Worm (Caenorhabditis elegans): ENCODE results near the gene Y44A6D.5.

The Y44A6D.5 gene

DNA sequence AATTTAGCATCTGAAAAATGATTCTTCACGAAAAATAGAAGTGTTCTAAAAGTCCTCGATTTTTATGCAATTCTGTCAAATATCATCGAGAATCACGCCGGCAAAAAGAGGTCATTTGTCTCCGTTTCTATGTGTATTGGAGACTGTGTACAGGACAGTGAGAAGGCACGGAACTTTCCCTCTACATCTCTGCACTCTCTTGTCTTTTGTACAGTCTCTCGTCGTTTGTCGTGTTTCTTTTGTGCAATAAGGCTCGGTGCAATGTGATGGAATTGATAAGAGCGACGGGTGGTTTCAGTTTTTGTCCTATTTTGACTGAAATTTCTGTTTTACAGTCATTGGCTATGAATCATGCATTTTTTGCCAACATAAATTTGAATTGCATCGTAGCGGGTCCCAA, 29.1 kb upstream of the Y44A6D.5 start (continued):
- TF ChIP-seq ceh-82 (tag; optimal IDR thresholded peaks at IDR 0.05): no peak
- TF ChIP-seq spr-1 (tag; optimal IDR thresholded peaks at IDR 0.05): no peak
- no peak for TF ChIP-seq daf-16 (GFP tag; optimal IDR thresholded peaks at IDR 0.05)
- TF ChIP-seq daf-16 (tag; optimal IDR thresholded peaks at IDR 0.05): peak; percentile 79
- peak; percentile 39 for TF ChIP-seq nhr-48 (tag; optimal IDR thresholded peaks at IDR 0.05)
- TF ChIP-seq zip-2 (tag; optimal IDR thresholded peaks at IDR 0.05): no peak
- TF ChIP-seq lin-1 (GFP tag; IDR thresholded peaks at IDR 0.05): no peak
- peak; percentile 68 for TF ChIP-seq hlh-11 (tag; optimal IDR thresholded peaks at IDR 0.05)
- no peak for TF ChIP-seq nhr-42 (GFP tag; IDR thresholded peaks at IDR 0.05)
- no peak for TF ChIP-seq tag-97 (GFP tag; IDR thresholded peaks at IDR 0.05)
- no peak for TF ChIP-seq lim-7 (GFP tag; IDR thresholded peaks at IDR 0.05)
- TF ChIP-seq dmd-6 (GFP tag; IDR thresholded peaks at IDR 0.05): peak; percentile 84
- TF ChIP-seq attf-4 (tag; optimal IDR thresholded peaks at IDR 0.05): no peak
- no peak for TF ChIP-seq lin-13 (GFP tag; optimal IDR thresholded peaks at IDR 0.05)
- TF ChIP-seq php-3 (GFP tag; IDR thresholded peaks at IDR 0.05): no peak
- TF ChIP-seq snpc-1.2 (GFP tag; IDR thresholded peaks at IDR 0.05): no peak
- TF ChIP-seq F49E8.2 (tag; optimal IDR thresholded peaks at IDR 0.05; ENCODE audit: borderline replicate concordance): no peak
- no peak for TF ChIP-seq jun-1 (tag; optimal IDR thresholded peaks at IDR 0.05)
- TF ChIP-seq T20F7.1 (GFP tag; optimal IDR thresholded peaks at IDR 0.05): no peak
- TF ChIP-seq saeg-2 (GFP tag; IDR thresholded peaks at IDR 0.05): no peak
- TF ChIP-seq egl-43 (GFP tag; IDR thresholded peaks at IDR 0.05): no peak
- TF ChIP-seq gei-8 (GFP tag; optimal IDR thresholded peaks at IDR 0.05): no peak
- TF ChIP-seq ZK546.5 (tag; optimal IDR thresholded peaks at IDR 0.05): no peak
- TF ChIP-seq F37D6.2 (tag; optimal IDR thresholded peaks at IDR 0.05): no peak
- no peak for TF ChIP-seq egl-27 (tag; optimal IDR thresholded peaks at IDR 0.05)
- TF ChIP-seq aly-2 (tag; optimal IDR thresholded peaks at IDR 0.05): no peak
- no peak for TF ChIP-seq zag-1 (tag; optimal IDR thresholded peaks at IDR 0.05)
- no peak for TF ChIP-seq aha-1 (tag)
- peak; percentile 41 for TF ChIP-seq nhr-6 (tag; optimal IDR thresholded peaks at IDR 0.05)
- TF ChIP-seq nhr-237 (tag; optimal IDR thresholded peaks at IDR 0.05): no peak
- TF ChIP-seq ceh-28 (tag; optimal IDR thresholded peaks at IDR 0.05): no peak
- TF ChIP-seq set-16 (GFP tag; IDR thresholded peaks at IDR 0.05): no peak
- TF ChIP-seq lsy-2 (tag; optimal IDR thresholded peaks at IDR 0.05): peak in 1 of 2 experiments; percentile 25
- TF ChIP-seq dpl-1 (GFP tag; optimal IDR thresholded peaks at IDR 0.05): no peak

ce11 chrV:20830409-20830808, 27.6 kb upstream of the Y44A6D.5 start:
- TF ChIP-seq dmd-6 (GFP tag; IDR thresholded peaks at IDR 0.05) (peak; percentile 56; the same call in 1 of the 2 replicates), Y48G9A.11 (GFP tag; IDR thresholded peaks at IDR 0.05) (no peak)

DNA sequence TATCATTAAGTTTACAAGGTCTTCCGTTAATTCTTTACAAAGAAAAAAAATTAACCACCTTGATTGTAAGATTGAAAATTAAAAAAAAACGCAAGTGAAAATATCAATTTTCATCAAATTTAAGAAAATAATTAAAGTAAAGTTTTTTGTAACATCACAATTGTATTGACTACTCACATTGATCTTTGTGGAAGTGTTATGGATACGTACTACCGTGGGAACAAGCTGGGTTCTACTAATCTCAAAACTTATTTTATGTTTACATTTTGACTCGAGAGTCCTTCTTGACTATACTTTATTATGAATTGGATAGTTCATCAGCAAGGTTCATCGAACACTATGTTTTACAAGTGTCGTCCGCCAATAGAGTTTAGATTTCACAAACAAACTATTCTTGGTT, 26.7 kb upstream of the Y44A6D.5 start, which contains the start of gene num-1:
num-1 (plus strand) TSS at position 301 of the 400 bp plus-strand sequence.
- TF ChIP-seq F37D6.2 (tag; optimal IDR thresholded peaks at IDR 0.05) (no peak), aha-1 (tag) (no peak), nhr-77 (tag; optimal IDR thresholded peaks at IDR 0.05) (no peak), nhr-48 (tag; optimal IDR thresholded peaks at IDR 0.05) (no peak), mxl-3 (GFP tag; optimal IDR thresholded peaks at IDR 0.05) (no peak), lin-15B (tag; optimal IDR thresholded peaks at IDR 0.05) (no peak), zag-1 (tag; optimal IDR thresholded peaks at IDR 0.05) (no peak)

DNA sequence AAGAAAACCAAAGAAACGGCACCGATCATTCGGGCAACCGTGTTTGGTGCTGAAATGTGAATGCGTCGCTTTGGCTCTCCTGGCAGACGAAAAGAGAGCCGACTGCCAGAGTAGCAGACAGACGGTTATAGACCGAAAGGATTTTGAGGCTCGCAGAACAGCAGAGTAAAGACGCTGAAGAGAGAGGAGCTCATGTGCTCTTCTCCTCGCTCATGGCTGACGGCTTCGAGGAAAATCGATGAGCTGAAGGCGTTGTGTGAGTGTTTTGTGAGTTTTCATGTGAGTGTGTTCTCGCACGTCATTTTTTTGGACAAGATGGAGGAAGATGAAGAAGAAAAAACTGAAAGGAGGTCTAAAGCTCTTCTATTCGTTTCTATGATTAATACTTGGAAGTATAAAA, 26.0 kb upstream of the Y44A6D.5 start, which contains the start of gene sbt-1:
sbt-1 (minus strand) TSS at position 62 of the 400 bp plus-strand sequence.
- TF ChIP-seq fkh-10 (GFP tag; optimal IDR thresholded peaks at IDR 0.05): peak; percentile 94
- no peak for TF ChIP-seq nhr-111 (GFP tag; optimal IDR thresholded peaks at IDR 0.05)
- no peak for TF ChIP-seq ceh-20 (GFP tag; IDR thresholded peaks at IDR 0.05)
- peak; percentile 29; the same call in 1 of the 2 replicates for TF ChIP-seq vab-7 (GFP tag; IDR thresholded peaks at IDR 0.05)
- no peak for TF ChIP-seq lin-29 (GFP tag; IDR thresholded peaks at IDR 0.05)
- TF ChIP-seq tra-1 (GFP tag; IDR thresholded peaks at IDR 0.05): 0 out of 2 replicates have a peak, but pooled peaks have one; percentile 24
- peak; percentile 63 for TF ChIP-seq rbr-2 (tag; optimal IDR thresholded peaks at IDR 0.05)
- TF ChIP-seq mdl-1 (tag; optimal IDR thresholded peaks at IDR 0.05): peak in 1 of 2 experiments; percentile 69
- peak; percentile 30 for TF ChIP-seq ceh-28 (tag; optimal IDR thresholded peaks at IDR 0.05)
- TF ChIP-seq F37D6.2 (tag; optimal IDR thresholded peaks at IDR 0.05): peak; percentile 49
- TF ChIP-seq unc-62 (GFP tag; optimal IDR thresholded peaks at IDR 0.05 in 1 of 2): peak in 1 of 2 experiments; percentile 81
- TF ChIP-seq unc-62 (tag; optimal IDR thresholded peaks at IDR 0.05): no peak
- no peak for TF ChIP-seq saeg-2 (GFP tag; IDR thresholded peaks at IDR 0.05)
- TF ChIP-seq hif-1 (tag; optimal IDR thresholded peaks at IDR 0.05): peak in 1 of 2 experiments; percentile 56
- TF ChIP-seq nhr-11 (tag; optimal IDR thresholded peaks at IDR 0.05): peak; percentile 45
- TF ChIP-seq lsy-2 (tag; optimal IDR thresholded peaks at IDR 0.05): peak; percentile 45 to 74

Measured in whole organism, L4 larva.